Worm (Caenorhabditis elegans): Measurements from ENCODE around the gene F42E11.3.

Gene F42E11.3

ce11 chrX:11351856-11352255, 23.6 kb downstream of the F42E11.3 start, which contains the start of gene pgp-3:
Gene pgp-3 (plus strand): TSS chrX:11352156.
- no peak for TF ChIP-seq dao-5 (tag; optimal IDR thresholded peaks at IDR 0.05)
- TF ChIP-seq him-1 (tag; optimal IDR thresholded peaks at IDR 0.05), result no peak
- TF ChIP-seq W03F9.2 (tag; optimal IDR thresholded peaks at IDR 0.05), result no peak

- no peak for TF ChIP-seq him-1 (tag; optimal IDR thresholded peaks at IDR 0.05)
- TF ChIP-seq dao-5 (tag; optimal IDR thresholded peaks at IDR 0.05), result no peak
- no peak for TF ChIP-seq W03F9.2 (tag; optimal IDR thresholded peaks at IDR 0.05)
Observed at ce11 chrX:11351288-11351687, 24.1 kb downstream of the F42E11.3 start.

- TF ChIP-seq dao-5 (tag; optimal IDR thresholded peaks at IDR 0.05) (no peak), W03F9.2 (tag; optimal IDR thresholded peaks at IDR 0.05) (no peak), him-1 (tag; optimal IDR thresholded peaks at IDR 0.05) (no peak)
Observed at ce11 chrX:11346155-11346554, 29.3 kb downstream of the F42E11.3 start, which contains the start of gene oct-2. Gene oct-2 (plus strand): TSS chrX:11346455.

ce11 chrX:11345471-11345870, 29.9 kb downstream of the F42E11.3 start:
- TF ChIP-seq W03F9.2 (tag; optimal IDR thresholded peaks at IDR 0.05) (no peak), dao-5 (tag; optimal IDR thresholded peaks at IDR 0.05) (no peak), him-1 (tag; optimal IDR thresholded peaks at IDR 0.05) (no peak)

- no peak for TF ChIP-seq dao-5 (tag; optimal IDR thresholded peaks at IDR 0.05)
- TF ChIP-seq him-1 (tag; optimal IDR thresholded peaks at IDR 0.05), result no peak
- no peak for TF ChIP-seq W03F9.2 (tag; optimal IDR thresholded peaks at IDR 0.05)
Observed at ce11 chrX:11344899-11345298, 30.5 kb downstream of the F42E11.3 start.

- TF ChIP-seq dao-5 (tag; optimal IDR thresholded peaks at IDR 0.05) (no peak), W03F9.2 (tag; optimal IDR thresholded peaks at IDR 0.05) (no peak), him-1 (tag; optimal IDR thresholded peaks at IDR 0.05) (no peak)
Observed at ce11 chrX:11340478-11340877, 34.9 kb downstream of the F42E11.3 start.

- TF ChIP-seq W03F9.2 (tag; optimal IDR thresholded peaks at IDR 0.05) (peak; percentile 48), him-1 (tag; optimal IDR thresholded peaks at IDR 0.05) (no peak), dao-5 (tag; optimal IDR thresholded peaks at IDR 0.05) (no peak)
Observed at ce11 chrX:11339375-11339924, 36.0 kb downstream of the F42E11.3 start, which contains the start of gene aco-1. Gene aco-1 (plus strand): TSS chrX:11339874.

- TF ChIP-seq dao-5 (tag; optimal IDR thresholded peaks at IDR 0.05), result no peak
- no peak for TF ChIP-seq W03F9.2 (tag; optimal IDR thresholded peaks at IDR 0.05)
- no peak for TF ChIP-seq him-1 (tag; optimal IDR thresholded peaks at IDR 0.05)
Observed at ce11 chrX:11337783-11338182, 37.6 kb downstream of the F42E11.3 start, which contains the start of gene gcy-9. Gene gcy-9 (minus strand): TSS chrX:11337883.

- TF ChIP-seq dao-5 (tag; optimal IDR thresholded peaks at IDR 0.05) (no peak), W03F9.2 (tag; optimal IDR thresholded peaks at IDR 0.05) (no peak), him-1 (tag; optimal IDR thresholded peaks at IDR 0.05) (no peak)
Observed at ce11 chrX:11337095-11337494, 38.3 kb downstream of the F42E11.3 start.

ce11 chrX:11329424-11329823, 46.0 kb downstream of the F42E11.3 start, which contains the start of gene npr-9:
Gene npr-9 (plus strand): TSS chrX:11329724.
- TF ChIP-seq dao-5 (tag; optimal IDR thresholded peaks at IDR 0.05), result no peak
- no peak for TF ChIP-seq him-1 (tag; optimal IDR thresholded peaks at IDR 0.05)
- no peak for TF ChIP-seq W03F9.2 (tag; optimal IDR thresholded peaks at IDR 0.05)

ce11 chrX:11328710-11329109, 46.7 kb downstream of the F42E11.3 start:
- TF ChIP-seq dao-5 (tag; optimal IDR thresholded peaks at IDR 0.05), result no peak
- TF ChIP-seq him-1 (tag; optimal IDR thresholded peaks at IDR 0.05), result no peak
- no peak for TF ChIP-seq W03F9.2 (tag; optimal IDR thresholded peaks at IDR 0.05)

- no peak for TF ChIP-seq him-1 (tag; optimal IDR thresholded peaks at IDR 0.05)
- TF ChIP-seq W03F9.2 (tag; optimal IDR thresholded peaks at IDR 0.05), result no peak
- TF ChIP-seq dao-5 (tag; optimal IDR thresholded peaks at IDR 0.05), result no peak
Observed at ce11 chrX:11326827-11327226, 48.6 kb downstream of the F42E11.3 start, which contains the start of gene ZK455.5. Gene ZK455.5 (minus strand): TSS chrX:11326927.

All from whole organism, L4/young adult.